Worm (Caenorhabditis elegans) whole organism, mixed stage, embryonic: Measurements from ENCODE around the gene dmd-9.

ENCODE experiments used
- blmp-1 ChIP-seq: fragments of 150-350 bp; optimal IDR thresholded peaks from 2 replicates; lab custom pipeline; 2014; ENCODE audit warnings: missing biosample characterization, missing genetic modification characterization
- lsy-2 ChIP-seq: fragments of 150-350 bp; optimal IDR thresholded peaks from 2 replicates; lab custom pipeline; 2014; ENCODE audit warnings: missing biosample characterization, missing genetic modification characterization

DNA sequence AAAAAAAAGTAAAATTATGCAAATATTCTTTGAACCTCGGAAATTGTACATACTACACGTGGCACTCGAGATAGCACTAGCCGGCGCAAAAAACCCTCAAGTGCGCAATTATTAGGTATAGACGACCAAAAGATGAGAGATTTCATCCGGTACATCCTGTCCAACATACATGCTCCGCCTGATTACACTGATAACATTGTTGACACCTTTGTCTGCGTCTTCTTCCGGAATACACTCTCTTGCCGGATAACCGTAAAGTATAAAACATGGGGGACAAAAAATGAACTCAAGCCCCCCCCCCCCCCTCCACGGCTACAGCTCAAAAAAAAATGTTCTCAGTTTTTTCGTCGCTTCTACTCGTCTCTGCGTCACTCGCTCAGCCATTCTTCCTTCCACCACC lies 44.0 kb upstream of the dmd-9 start, which contains the start of gene W08E12.6:
- TF ChIP-seq blmp-1 (tag; lab: Kevin White, UChicago), result no peak
- no peak for TF ChIP-seq lsy-2 (tag; lab: Kevin White, UChicago)
